Fruit fly (Drosophila melanogaster) whole organism, embryonic: ENCODE measurements around the gene haf.

Experiments
- Antp ChIP-seq: fragments of 200-800 bp; sonication (Bioruptor generic); optimal IDR thresholded peaks from 3 replicates; lab custom pipeline; 2016; ENCODE audit warnings: missing biosample characterization, missing genetic modification characterization
- B-H1 ChIP-seq: fragments of 200-800 bp; sonication (Bioruptor generic); IDR thresholded peaks from 3 replicates; pipeline ENCODE4 v1.3.6; 2022; ENCODE audit warnings: missing biosample characterization, missing genetic modification characterization
- Blimp-1 ChIP-seq: fragments of 200-800 bp; sonication (Bioruptor generic); optimal IDR thresholded peaks from 3 replicates; lab custom pipeline; 2018; ENCODE audit warnings: missing biosample characterization, missing genetic modification characterization, mild to moderate bottlenecking, moderate library complexity, missing genetic modification reagents
- CG10366 ChIP-seq: fragments of 200-800 bp; sonication (Bioruptor generic); IDR thresholded peaks from 2 replicates; pipeline ENCODE4 v1.3.6; 2022; ENCODE audit warnings: missing biosample characterization, missing genetic modification characterization
- CG10543 ChIP-seq: fragments of 200-800 bp; sonication (Bioruptor generic); optimal IDR thresholded peaks from 3 replicates; lab custom pipeline; 2017; ENCODE audit warnings: missing biosample characterization, mild to moderate bottlenecking, missing genetic modification characterization, moderate library complexity
- CG11723 ChIP-seq: fragments of 200-800 bp; sonication (Bioruptor generic); optimal IDR thresholded peaks from 2 replicates; lab custom pipeline; 2017; ENCODE audit warnings: missing biosample characterization, mild to moderate bottlenecking, missing genetic modification characterization
- CG12299 ChIP-seq: fragments of 200-800 bp; sonication (Bioruptor generic); optimal IDR thresholded peaks from 2 replicates; lab custom pipeline; 2018; ENCODE audit warnings: missing biosample characterization, mild to moderate bottlenecking, missing genetic modification characterization
- CG12769 ChIP-seq: fragments of 200-800 bp; sonication (Bioruptor generic); optimal IDR thresholded peaks from 2 replicates; lab custom pipeline; 2019; ENCODE audit warnings: missing biosample characterization, mild to moderate bottlenecking, missing genetic modification characterization, moderate library complexity
- CG13287 ChIP-seq: fragments of 200-800 bp; sonication (Bioruptor generic); IDR thresholded peaks from 2 replicates; pipeline ENCODE4 v1.3.6; 2022; ENCODE audit warnings: missing biosample characterization, missing genetic modification characterization; ENCODE audit not compliant: partially characterized antibody
- CG13424 ChIP-seq: fragments of 200-800 bp; sonication (Bioruptor generic); optimal IDR thresholded peaks from 2 replicates; lab custom pipeline; 2019; ENCODE audit warnings: missing biosample characterization, mild to moderate bottlenecking, missing genetic modification characterization, moderate library complexity
- CG15601 ChIP-seq: fragments of 200-800 bp; sonication (Bioruptor generic); optimal IDR thresholded peaks from 3 replicates; lab custom pipeline; 2019; ENCODE audit warnings: missing biosample characterization, mild to moderate bottlenecking, missing genetic modification characterization, moderate library complexity
- CG1603 ChIP-seq: fragments of 200-800 bp; sonication (Bioruptor generic); optimal IDR thresholded peaks from 2 replicates; lab custom pipeline; 2019; ENCODE audit warnings: missing biosample characterization, mild to moderate bottlenecking, missing genetic modification characterization, moderate library complexity
- CG17359 ChIP-seq: fragments of 200-800 bp; sonication (Bioruptor generic); optimal IDR thresholded peaks from 3 replicates; lab custom pipeline; 2018; ENCODE audit warnings: missing biosample characterization, mild to moderate bottlenecking, missing genetic modification characterization, moderate library complexity
- CG1792 ChIP-seq: fragments of 200-800 bp; sonication (Bioruptor generic); optimal IDR thresholded peaks from 2 replicates; lab custom pipeline; 2016; ENCODE audit warnings: missing biosample characterization, missing genetic modification characterization
- CG2120 ChIP-seq: fragments of 200-800 bp; sonication (Bioruptor generic); optimal IDR thresholded peaks from 3 replicates; lab custom pipeline; 2016; ENCODE audit warnings: missing biosample characterization, missing genetic modification characterization
- CG2678 ChIP-seq: fragments of 200-800 bp; sonication (Bioruptor generic); optimal IDR thresholded peaks from 3 replicates; lab custom pipeline; 2019; ENCODE audit warnings: missing biosample characterization, mild to moderate bottlenecking, missing genetic modification characterization, moderate library complexity
- CG30403 ChIP-seq: fragments of 200-800 bp; sonication (Bioruptor generic); optimal IDR thresholded peaks from 3 replicates; lab custom pipeline; 2016; ENCODE audit warnings: missing biosample characterization, missing genetic modification characterization
- CG32772 ChIP-seq: fragments of 200-800 bp; sonication (Bioruptor generic); IDR thresholded peaks from 2 replicates; pipeline ENCODE4 v1.3.6; 2022; ENCODE audit warnings: missing biosample characterization, missing genetic modification characterization
- CG5245 ChIP-seq: fragments of 200-800 bp; sonication (Bioruptor generic); optimal IDR thresholded peaks from 3 replicates; lab custom pipeline; 2016; ENCODE audit warnings: missing biosample characterization, missing genetic modification characterization
- CG7786 ChIP-seq: fragments of 200-800 bp; sonication (Bioruptor generic); optimal IDR thresholded peaks from 2 replicates; lab custom pipeline; 2016; ENCODE audit warnings: missing biosample characterization, missing genetic modification characterization
- CG7987 ChIP-seq: fragments of 200-800 bp; sonication (Bioruptor generic); optimal IDR thresholded peaks from 2 replicates; lab custom pipeline; 2018; ENCODE audit warnings: missing biosample characterization, mild to moderate bottlenecking, missing genetic modification characterization, moderate library complexity
- Deaf1 ChIP-seq: fragments of 200-800 bp; optimal IDR thresholded peaks from 3 replicates; lab custom pipeline; 2019; ENCODE audit warnings: missing biosample characterization, mild to moderate bottlenecking, missing genetic modification characterization, moderate library complexity
- Dek ChIP-seq: fragments of 200-800 bp; sonication (Bioruptor generic); optimal IDR thresholded peaks from 3 replicates; lab custom pipeline; 2019; ENCODE audit warnings: missing biosample characterization, mild to moderate bottlenecking, missing genetic modification characterization, moderate library complexity
- H2.0 ChIP-seq: fragments of 200-800 bp; sonication (Bioruptor generic); IDR thresholded peaks from 2 replicates; pipeline ENCODE4 v1.3.6; 2022; ENCODE audit warnings: missing biosample characterization, missing genetic modification characterization
- Lim3 ChIP-seq: fragments of 200-800 bp; sonication (Bioruptor generic); IDR thresholded peaks from 2 replicates; pipeline ENCODE4 v1.3.6; 2022; ENCODE audit warnings: missing biosample characterization, missing genetic modification characterization
- Neu2 ChIP-seq: fragments of 200-800 bp; sonication (Bioruptor generic); optimal IDR thresholded peaks from 3 replicates; lab custom pipeline; 2016; ENCODE audit warnings: missing biosample characterization, missing genetic modification characterization, borderline replicate concordance
- PHDP ChIP-seq: fragments of 200-800 bp; sonication (Bioruptor generic); optimal IDR thresholded peaks from 3 replicates; lab custom pipeline; 2018; ENCODE audit warnings: missing biosample characterization, mild to moderate bottlenecking, missing genetic modification characterization, moderate library complexity
- aop ChIP-seq: fragments of 200-800 bp; sonication (Bioruptor generic); IDR thresholded peaks from 2 replicates; pipeline ENCODE4 v1.3.6; 2022; ENCODE audit warnings: missing biosample characterization, missing genetic modification characterization
- ato ChIP-seq: fragments of 200-800 bp; sonication (Bioruptor generic); IDR thresholded peaks from 2 replicates; pipeline ENCODE4 v1.3.6; 2022; ENCODE audit warnings: missing biosample characterization, missing genetic modification characterization; ENCODE audit not compliant: partially characterized antibody
- az2 ChIP-seq: fragments of 200-800 bp; sonication (Bioruptor generic); optimal IDR thresholded peaks from 3 replicates; lab custom pipeline; 2016; ENCODE audit warnings: missing biosample characterization, missing genetic modification characterization
- cas ChIP-seq: fragments of 200-800 bp; sonication (Bioruptor generic); IDR thresholded peaks from 2 replicates; pipeline ENCODE4 v1.3.6; 2022; ENCODE audit warnings: missing biosample characterization, missing genetic modification characterization
- dati ChIP-seq: fragments of 200-800 bp; sonication (Bioruptor generic); IDR thresholded peaks from 2 replicates; pipeline ENCODE4 v1.3.6; 2022; ENCODE audit warnings: missing biosample characterization, missing genetic modification characterization
- dimm ChIP-seq: fragments of 200-800 bp; sonication (Bioruptor generic); IDR thresholded peaks from 2 replicates; pipeline ENCODE4 v1.3.6; 2022; ENCODE audit warnings: missing biosample characterization, missing genetic modification characterization
- eve ChIP-seq, 2 experiments: fragments of >200 bp; optimal IDR thresholded peaks; 2 replicates each; lab custom pipeline; 2017; ENCODE audit warnings: missing biosample characterization in 2 of 2, missing genetic modification characterization in 2 of 2
- fd64A ChIP-seq: fragments of 200-800 bp; sonication (Bioruptor generic); optimal IDR thresholded peaks from 3 replicates; lab custom pipeline; 2018; ENCODE audit warnings: missing biosample characterization, mild to moderate bottlenecking, missing genetic modification characterization
- hth ChIP-seq: fragments of >200 bp; optimal IDR thresholded peaks from 2 replicates; lab custom pipeline; 2017; ENCODE audit warnings: inconsistent platforms
- knrl ChIP-seq: fragments of 200-800 bp; sonication (Bioruptor generic); IDR thresholded peaks from 3 replicates; pipeline ENCODE4 v1.3.6; 2022; ENCODE audit warnings: missing biosample characterization, missing genetic modification characterization; ENCODE audit not compliant: partially characterized antibody
- lbe ChIP-seq: fragments of 200-800 bp; sonication (Bioruptor generic); optimal IDR thresholded peaks from 2 replicates; lab custom pipeline; 2016; ENCODE audit warnings: missing biosample characterization, mild to moderate bottlenecking, missing genetic modification characterization
- maf-S ChIP-seq: fragments of 200-800 bp; sonication (Bioruptor generic); optimal IDR thresholded peaks from 2 replicates; lab custom pipeline; 2016; ENCODE audit warnings: missing biosample characterization, missing genetic modification characterization
- pita ChIP-seq: fragments of 200-800 bp; sonication (Bioruptor generic); optimal IDR thresholded peaks from 2 replicates; lab custom pipeline; 2017; ENCODE audit warnings: missing biosample characterization, mild to moderate bottlenecking, missing genetic modification characterization
- pnt ChIP-seq: fragments of 200-800 bp; sonication (Bioruptor generic); optimal IDR thresholded peaks from 3 replicates; lab custom pipeline; 2016; ENCODE audit warnings: missing biosample characterization, missing genetic modification characterization
- pzg ChIP-seq: fragments of 200-800 bp; sonication (Bioruptor generic); optimal IDR thresholded peaks from 3 replicates; lab custom pipeline; 2018; ENCODE audit warnings: missing biosample characterization, mild to moderate bottlenecking, missing genetic modification characterization, moderate library complexity
- run ChIP-seq: fragments of 200-800 bp; sonication (Bioruptor generic); optimal IDR thresholded peaks from 3 replicates; lab custom pipeline; 2018; ENCODE audit warnings: missing biosample characterization, mild to moderate bottlenecking, missing genetic modification characterization
- shn ChIP-seq: fragments of 200-800 bp; sonication (Bioruptor generic); optimal IDR thresholded peaks from 3 replicates; lab custom pipeline; 2016; ENCODE audit warnings: missing biosample characterization, missing genetic modification characterization
- sisA ChIP-seq: fragments of 200-800 bp; sonication (Bioruptor generic); IDR thresholded peaks from 2 replicates; pipeline ENCODE4 v1.3.6; 2022; ENCODE audit warnings: missing biosample characterization, missing genetic modification characterization
- slp2 ChIP-seq: fragments of 200-800 bp; sonication (Bioruptor generic); optimal IDR thresholded peaks from 2 replicates; lab custom pipeline; 2016; ENCODE audit warnings: missing biosample characterization, missing genetic modification characterization
- tll ChIP-seq, 2 experiments: fragments of 200-800 bp in 1 of 2; fragments of >200 bp in 1 of 2; sonication (Bioruptor generic) in 1 of 2; optimal IDR thresholded peaks; 2 replicates each; lab custom pipeline; 2017 to 2019; ENCODE audit warnings: missing biosample characterization in 2 of 2, missing genetic modification characterization in 2 of 2, mild to moderate bottlenecking in 1 of 2, moderate library complexity in 1 of 2
- twi ChIP-seq: fragments of 200-800 bp; optimal IDR thresholded peaks from 2 replicates; lab custom pipeline; 2019; ENCODE audit warnings: missing biosample characterization, mild to moderate bottlenecking, missing genetic modification characterization, moderate library complexity
- wor ChIP-seq: fragments of 200-800 bp; sonication (Bioruptor generic); IDR thresholded peaks from 2 replicates; pipeline ENCODE4 v1.3.6; 2022; ENCODE audit warnings: missing biosample characterization, missing genetic modification characterization
- z ChIP-seq: fragments of 200-800 bp; sonication (Bioruptor generic); IDR thresholded peaks from 3 replicates; pipeline ENCODE4 v1.3.6; 2022; ENCODE audit warnings: missing biosample characterization, missing genetic modification characterization
- zen ChIP-seq: fragments of 200-800 bp; sonication (Bioruptor generic); optimal IDR thresholded peaks from 3 replicates; lab custom pipeline; 2018; ENCODE audit warnings: missing biosample characterization, mild to moderate bottlenecking, missing genetic modification characterization, moderate library complexity

The haf gene

DNA sequence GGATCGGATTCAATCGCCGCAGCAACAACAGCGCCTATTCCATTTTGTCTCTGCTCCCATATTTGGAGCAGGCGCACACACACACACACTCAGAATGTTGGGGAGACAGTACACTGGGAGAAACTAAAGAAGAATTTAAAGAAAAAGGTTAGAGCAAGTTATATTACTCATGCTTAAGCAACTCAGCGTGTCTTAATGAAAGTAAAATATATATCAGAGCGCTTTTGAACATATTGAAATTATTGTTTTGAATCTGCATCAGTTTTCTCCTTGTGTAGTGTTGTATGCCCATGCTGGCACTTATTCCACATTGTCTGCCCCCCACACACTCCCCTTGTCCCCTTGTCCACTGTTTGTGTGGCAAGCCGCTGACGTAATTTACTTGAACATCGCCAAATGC, 35.2 kb downstream of the haf start (continued):
- TF ChIP-seq CG7786 (GFP tag; lab: Kevin White, UChicago), result peak; percentile 76
- TF ChIP-seq eve (GFP tag; optimal IDR thresholded peaks at IDR 0.05; lab: Kevin White, UChicago), result peak in 1 of 2 experiments; percentile 66
- TF ChIP-seq CG2120 (GFP tag; lab: Kevin White, UChicago), result peak; percentile 86
- no peak for TF ChIP-seq z (GFP tag; lab: Robert Waterston, UW)
- peak; percentile 71 for TF ChIP-seq Dek (tag; lab: Kevin White, UChicago)
- no peak for TF ChIP-seq hth (lab: Kevin White, UChicago)
- peak; percentile 77 for TF ChIP-seq CG30403
- peak; percentile 75 for TF ChIP-seq CG13424
- TF ChIP-seq CG13287 (GFP tag; lab: Robert Waterston, UW), result no peak
- TF ChIP-seq aop (GFP tag; lab: Robert Waterston, UW), result no peak
- peak; percentile 53; the same call in 2 of the 3 replicates for TF ChIP-seq B-H1
- peak; percentile 71 for TF ChIP-seq Antp (GFP tag; lab: Kevin White, UChicago)
- no peak for TF ChIP-seq twi (tag; lab: Kevin White, UChicago)
- TF ChIP-seq az2 (GFP tag; lab: Kevin White, UChicago), result peak; percentile 73
- no peak for TF ChIP-seq tll (GFP tag; optimal IDR thresholded peaks at IDR 0.05; lab: Kevin White, UChicago)
- peak; percentile 42 for TF ChIP-seq wor (GFP tag; lab: Robert Waterston, UW)
- no peak for TF ChIP-seq pzg (GFP tag; lab: Kevin White, UChicago)
- TF ChIP-seq fd64A (GFP tag; lab: Kevin White, UChicago), result peak; percentile 46
- peak; percentile 69; the same call in 1 of the 2 replicates for TF ChIP-seq H2.0 (GFP tag; lab: Robert Waterston, UW)
- peak; percentile 56 for TF ChIP-seq shn
- peak; percentile 82 for TF ChIP-seq CG1603 (tag; lab: Kevin White, UChicago)
- TF ChIP-seq PHDP (tag; lab: Kevin White, UChicago), result peak; percentile 80
- TF ChIP-seq CG15601 (tag; lab: Kevin White, UChicago), result peak; percentile 53
- TF ChIP-seq knrl (GFP tag; lab: Robert Waterston, UW), result no peak
- no peak for TF ChIP-seq Neu2
- peak; percentile 85 for TF ChIP-seq CG17359 (tag; lab: Kevin White, UChicago)
- peak; percentile 79 for TF ChIP-seq CG10366 (GFP tag; lab: Robert Waterston, UW)
- peak; percentile 54 for TF ChIP-seq slp2 (GFP tag; lab: Kevin White, UChicago)
- TF ChIP-seq CG7987 (GFP tag; lab: Kevin White, UChicago), result peak; percentile 22
- peak; percentile 83 for TF ChIP-seq CG2678
- TF ChIP-seq CG5245 (GFP tag; lab: Kevin White, UChicago), result peak; percentile 88
- TF ChIP-seq CG1792 (GFP tag; lab: Kevin White, UChicago), result peak; percentile 80
- TF ChIP-seq run (tag; lab: Kevin White, UChicago), result peak; percentile 43
- peak; percentile 70 for TF ChIP-seq cas (GFP tag; lab: Robert Waterston, UW)
- peak; percentile 43 for TF ChIP-seq CG12299 (tag; lab: Kevin White, UChicago)
- peak; percentile 81 for TF ChIP-seq Blimp-1 (GFP tag; lab: Kevin White, UChicago)
- TF ChIP-seq CG10543 (GFP tag; lab: Kevin White, UChicago), result peak; percentile 56
- no peak for TF ChIP-seq zen (tag; lab: Kevin White, UChicago)
- no peak for TF ChIP-seq lbe
- peak; percentile 83 for TF ChIP-seq pnt
- peak; percentile 68 for TF ChIP-seq maf-S
- TF ChIP-seq Deaf1 (tag; lab: Kevin White, UChicago), result peak; percentile 54
- TF ChIP-seq pita (GFP tag; lab: Kevin White, UChicago), result no peak
- TF ChIP-seq dimm, result no peak
- peak; percentile 84 for TF ChIP-seq sisA (GFP tag; lab: Robert Waterston, UW)
- peak; percentile 52; the same call in 1 of the 2 replicates for TF ChIP-seq CG32772 (GFP tag; lab: Robert Waterston, UW)
- peak; percentile 43 for TF ChIP-seq CG11723 (GFP tag; lab: Kevin White, UChicago)
- no peak for TF ChIP-seq dati
- peak; percentile 83 for TF ChIP-seq CG12769 (tag; lab: Kevin White, UChicago)
- no peak for TF ChIP-seq ato (GFP tag; lab: Robert Waterston, UW)
- TF ChIP-seq Lim3, result no peak
